Worm (Caenorhabditis elegans) whole organism, early embryonic: Measurements from ENCODE around the gene ulp-4.

Source experiments
- B0310.2 ChIP-seq: sonication (generic microtip); optimal IDR thresholded peaks from 2 replicates; lab custom pipeline; 2016; ENCODE audit warnings: mild to moderate bottlenecking, missing genetic modification characterization, missing compliant biosample characterization
- ama-1 ChIP-seq: fragments of 150-350 bp; optimal IDR thresholded peaks from 2 replicates; lab custom pipeline; 2014

ce11 chrII:8126132-8126531, 3.6 kb upstream of the ulp-4 start:
- TF ChIP-seq ama-1 (lab: Kevin White, UChicago) (no peak), B0310.2 (no peak)
